Fruit fly (Drosophila melanogaster) whole organism, wandering third instar larva: Measurements from ENCODE around the gene CG6204.

Source experiments
- Abd-B ChIP-seq: fragments of >200 bp; optimal IDR thresholded peaks from 2 replicates; lab custom pipeline; 2017; ENCODE audit warnings: missing biosample characterization, missing genetic modification characterization
- CG32264 ChIP-seq: fragments of 200-800 bp; sonication (Bioruptor generic); optimal IDR thresholded peaks from 2 replicates; lab custom pipeline; 2016; ENCODE audit warnings: missing biosample characterization, missing genetic modification characterization
- CG9705 ChIP-seq: fragments of 200-800 bp; sonication (Bioruptor generic); optimal IDR thresholded peaks from 2 replicates; lab custom pipeline; 2018; ENCODE audit warnings: missing biosample characterization, mild to moderate bottlenecking, missing genetic modification characterization
- CrebA ChIP-seq: fragments of 200-800 bp; sonication (Bioruptor generic); optimal IDR thresholded peaks from 2 replicates; lab custom pipeline; 2016; ENCODE audit warnings: missing biosample characterization, mild to moderate bottlenecking, missing genetic modification characterization, borderline replicate concordance
- Dfd ChIP-seq: fragments of >200 bp; optimal IDR thresholded peaks from 2 replicates; lab custom pipeline; 2017; ENCODE audit warnings: missing biosample characterization, missing genetic modification characterization
- Dif ChIP-seq: fragments of 200-275, 200-300 bp; sonication (Bioruptor generic); optimal IDR thresholded peaks from 2 replicates; lab custom pipeline; 2018; ENCODE audit warnings: missing biosample characterization, missing genetic modification characterization; ENCODE audit not compliant: partially characterized antibody
- GATAd ChIP-seq: sonication (Bioruptor generic); optimal IDR thresholded peaks from 2 replicates; lab custom pipeline; 2016; ENCODE audit warnings: missing biosample characterization, missing genetic modification characterization
- HLH106 ChIP-seq: fragments of 200-800 bp; optimal IDR thresholded peaks from 3 replicates; lab custom pipeline; 2019; ENCODE audit warnings: missing biosample characterization, mild to moderate bottlenecking, missing genetic modification characterization, moderate library complexity
- Hnf4 ChIP-seq: fragments of 200-800 bp; sonication (Bioruptor generic); optimal IDR thresholded peaks from 2 replicates; lab custom pipeline; 2016; ENCODE audit warnings: missing biosample characterization, mild to moderate bottlenecking, missing genetic modification characterization
- Hr78 ChIP-seq: fragments of >200 bp; optimal IDR thresholded peaks from 2 replicates; lab custom pipeline; 2017; ENCODE audit warnings: missing biosample characterization, missing genetic modification characterization
- Hr83 ChIP-seq: fragments of 200-300 bp; sonication (Bioruptor generic); optimal IDR thresholded peaks from 2 replicates; lab custom pipeline; 2016; ENCODE audit warnings: missing biosample characterization, mild to moderate bottlenecking, missing genetic modification characterization, moderate library complexity; ENCODE audit not compliant: poor library complexity, severe bottlenecking
- Jra ChIP-seq: sonication (Bioruptor generic); optimal IDR thresholded peaks from 2 replicates; lab custom pipeline; 2016; ENCODE audit warnings: missing biosample characterization, missing genetic modification characterization
- Mio ChIP-seq: sonication (Bioruptor generic); optimal IDR thresholded peaks from 2 replicates; lab custom pipeline; 2016; ENCODE audit warnings: missing biosample characterization, missing genetic modification characterization
- Myc ChIP-seq: fragments of >200 bp; optimal IDR thresholded peaks from 2 replicates; lab custom pipeline; 2017
- N ChIP-seq: fragments of >200 bp; optimal IDR thresholded peaks from 2 replicates; lab custom pipeline; 2018; ENCODE audit warnings: missing biosample characterization, missing external identifiers, missing genetic modification characterization
- OdsH ChIP-seq: fragments of 200-800 bp; sonication (Bioruptor generic); optimal IDR thresholded peaks from 2 replicates; lab custom pipeline; 2016; ENCODE audit warnings: missing biosample characterization, mild to moderate bottlenecking, missing genetic modification characterization
- Rel ChIP-seq, 2 experiments: fragments of 200-800 bp; sonication (Bioruptor generic) in 1 of 2; optimal IDR thresholded peaks; 2 replicates in 1 of 2; 3 replicates in 1 of 2; lab custom pipeline; 2016 to 2019; ENCODE audit warnings: mild to moderate bottlenecking in 2 of 2, missing biosample characterization in 2 of 2, missing genetic modification characterization in 2 of 2, moderate library complexity in 1 of 2
- Sp1 ChIP-seq: fragments of 200-800 bp; sonication (Bioruptor generic); optimal IDR thresholded peaks from 3 replicates; lab custom pipeline; 2019; ENCODE audit warnings: missing biosample characterization, mild to moderate bottlenecking, missing genetic modification characterization, moderate library complexity
- Vsx2 ChIP-seq: fragments of 200-300, 225-300 bp; sonication (Bioruptor generic); optimal IDR thresholded peaks from 2 replicates; lab custom pipeline; 2018; ENCODE audit warnings: missing biosample characterization, missing genetic modification characterization; ENCODE audit not compliant: partially characterized antibody
- br ChIP-seq: fragments of 200-800 bp; sonication (Bioruptor generic); optimal IDR thresholded peaks from 2 replicates; lab custom pipeline; 2016; ENCODE audit warnings: missing biosample characterization, missing genetic modification characterization
- brk ChIP-seq: fragments of 200-800 bp; sonication (Bioruptor generic); optimal IDR thresholded peaks from 2 replicates; lab custom pipeline; 2016; ENCODE audit warnings: missing biosample characterization, mild to moderate bottlenecking, missing genetic modification characterization
- dl ChIP-seq, 2 experiments: fragments of 175-275, 200-275 bp in 1 of 2; fragments of 200-275 bp in 1 of 2; sonication (Bioruptor generic); optimal IDR thresholded peaks; lab custom pipeline; 2018; ENCODE audit warnings: mild to moderate bottlenecking in 2 of 2, missing biosample characterization in 2 of 2, missing genetic modification characterization in 2 of 2, moderate library complexity in 2 of 2; ENCODE audit not compliant: partially characterized antibody in 2 of 2, insufficient read depth in 1 of 2
- dmrt93B ChIP-seq: fragments of 200-800 bp; sonication (Bioruptor generic); optimal IDR thresholded peaks from 2 replicates; lab custom pipeline; 2018; ENCODE audit warnings: missing biosample characterization, mild to moderate bottlenecking, missing genetic modification characterization
- dsf ChIP-seq: sonication (Bioruptor generic); optimal IDR thresholded peaks from 2 replicates; lab custom pipeline; 2016; ENCODE audit warnings: missing biosample characterization, missing genetic modification characterization, borderline replicate concordance
- ey ChIP-seq: fragments of 200-800 bp; sonication (Bioruptor generic); optimal IDR thresholded peaks from 2 replicates; lab custom pipeline; 2016; ENCODE audit warnings: missing biosample characterization, missing genetic modification characterization
- foxo ChIP-seq, 2 experiments: fragments of 200-800 bp; sonication (Bioruptor generic); optimal IDR thresholded peaks; 2 replicates in 1 of 2; 3 replicates in 1 of 2; lab custom pipeline; 2016 to 2017; ENCODE audit warnings: missing biosample characterization in 2 of 2, missing genetic modification characterization in 2 of 2
- fru ChIP-seq: fragments of 200-800 bp; sonication (Bioruptor generic); optimal IDR thresholded peaks from 3 replicates; lab custom pipeline; 2016; ENCODE audit warnings: missing biosample characterization, mild to moderate bottlenecking, missing genetic modification characterization
- h ChIP-seq: fragments of 200-800 bp; sonication (Bioruptor generic); optimal IDR thresholded peaks from 3 replicates; lab custom pipeline; 2016; ENCODE audit warnings: missing biosample characterization, mild to moderate bottlenecking, missing genetic modification characterization
- jim ChIP-seq: fragments of 175-275, 200-325 bp; sonication (Bioruptor generic); optimal IDR thresholded peaks from 2 replicates; lab custom pipeline; 2016; ENCODE audit warnings: missing biosample characterization, mild to moderate bottlenecking, missing genetic modification characterization
- lola ChIP-seq: fragments of >200 bp; optimal IDR thresholded peaks from 2 replicates; lab custom pipeline; 2017; ENCODE audit warnings: missing biosample characterization, missing genetic modification characterization
- pan ChIP-seq: fragments of >200 bp; optimal IDR thresholded peaks from 2 replicates; lab custom pipeline; 2017
- psq ChIP-seq: fragments of 200-800 bp; sonication (Bioruptor generic); optimal IDR thresholded peaks from 3 replicates; lab custom pipeline; 2017; ENCODE audit warnings: missing biosample characterization, mild to moderate bottlenecking, missing genetic modification characterization, moderate library complexity
- rgr ChIP-seq: fragments of 200-800 bp; sonication (Bioruptor generic); optimal IDR thresholded peaks from 3 replicates; lab custom pipeline; 2016; ENCODE audit warnings: missing biosample characterization, mild to moderate bottlenecking, missing genetic modification characterization
- sage ChIP-seq: fragments of 200-800 bp; sonication (Bioruptor generic); optimal IDR thresholded peaks from 2 replicates; lab custom pipeline; 2016; ENCODE audit warnings: missing biosample characterization, mild to moderate bottlenecking, missing genetic modification characterization
- sv ChIP-seq: fragments of 200-800 bp; sonication (Bioruptor generic); optimal IDR thresholded peaks from 3 replicates; lab custom pipeline; 2016; ENCODE audit warnings: missing biosample characterization, missing genetic modification characterization
- tai ChIP-seq: sonication (Bioruptor generic); optimal IDR thresholded peaks from 2 replicates; lab custom pipeline; 2016; ENCODE audit warnings: missing biosample characterization, missing genetic modification characterization
- usp ChIP-seq: fragments of >200 bp; optimal IDR thresholded peaks from 2 replicates; lab custom pipeline; 2017; ENCODE audit warnings: missing biosample characterization, missing genetic modification characterization
- woc ChIP-seq: sonication (Bioruptor generic); optimal IDR thresholded peaks from 2 replicates; lab custom pipeline; 2016; ENCODE audit warnings: missing biosample characterization, mild to moderate bottlenecking, missing genetic modification characterization

Gene CG6204

dm6 chr3R:24220845-24221244, 27.2 kb downstream of the CG6204 start, which contains the start of gene cav:
cav (plus strand) TSS chr3R:24221103.
- TF ChIP-seq Dif (GFP tag; lab: Kevin White, UChicago) (peak; percentile 20), pan (lab: Kevin White, UChicago) (no peak), HLH106 (tag; lab: Kevin White, UChicago) (no peak)
- TF ChIP-seq, all 38 proteins: peak for 1

dm6 chr3R:24221334-24222302, 28.0 kb downstream of the CG6204 start, which contains the start of gene twin:
twin (minus strand) TSS chr3R:24221965.
- TF ChIP-seq Dfd (GFP tag; lab: Kevin White, UChicago) (no peak), N (GFP tag; lab: Kevin White, UChicago) (no peak), ey (GFP tag; lab: Kevin White, UChicago) (peak; percentile 45), woc (GFP tag; lab: Kevin White, UChicago) (peak; percentile 76), GATAd (no peak), h (GFP tag; lab: Kevin White, UChicago) (peak; percentile 74), psq (GFP tag; lab: Kevin White, UChicago) (peak; percentile 99), Vsx2 (GFP tag; lab: Kevin White, UChicago) (no peak), CG9705 (peak; percentile 43), Hr78 (no peak), Sp1 (GFP tag; lab: Kevin White, UChicago) (peak; percentile 37), foxo (GFP tag; optimal IDR thresholded peaks at IDR 0.05; lab: Kevin White, UChicago) (peak in 1 of 2 experiments; percentile 65), Hnf4 (GFP tag; lab: Kevin White, UChicago) (peak; percentile 57), Jra (no peak), jim (GFP tag; lab: Kevin White, UChicago) (no peak), rgr (GFP tag; lab: Kevin White, UChicago) (peak; percentile 37), dl (GFP tag; optimal IDR thresholded peaks at IDR 0.05; lab: Kevin White, UChicago; ENCODE audit: insufficient read depth in 1 of 2, partially characterized antibody in 2 of 2) (no peak), pan (lab: Kevin White, UChicago) (no peak), Hr83 (GFP tag; lab: Kevin White, UChicago) (peak; percentile 62), dsf (GFP tag; lab: Kevin White, UChicago) (peak; percentile 15), usp (GFP tag; lab: Kevin White, UChicago) (no peak), sage (no peak), br (GFP tag; lab: Kevin White, UChicago) (peak; percentile 39), Dif (GFP tag; lab: Kevin White, UChicago) (no peak), HLH106 (tag; lab: Kevin White, UChicago) (peak; percentile 62), sv (GFP tag; lab: Kevin White, UChicago) (peak; percentile 37), Rel (GFP tag; optimal IDR thresholded peaks at IDR 0.05; lab: Kevin White, UChicago) (no peak), Rel (tag; optimal IDR thresholded peaks at IDR 0.05; lab: Kevin White, UChicago) (peak; percentile 7), dmrt93B (GFP tag; lab: Kevin White, UChicago) (no peak), brk (no peak), CG32264 (no peak), OdsH (GFP tag; lab: Kevin White, UChicago) (peak; percentile 16), lola (no peak), CrebA (GFP tag; lab: Kevin White, UChicago) (no peak), Mio (GFP tag; lab: Kevin White, UChicago) (no peak), Myc (lab: Kevin White, UChicago) (peak; percentile 63), fru (GFP tag; lab: Kevin White, UChicago) (peak; percentile 49), Abd-B (GFP tag; lab: Kevin White, UChicago) (no peak), tai (GFP tag; lab: Kevin White, UChicago) (no peak)
